Fruit fly (Drosophila melanogaster) whole organism, embryonic: ENCODE results near the gene Osi17.

Source experiments
- Blimp-1 ChIP-seq: fragments of 200-800 bp; sonication (Bioruptor generic); optimal IDR thresholded peaks from 3 replicates; lab custom pipeline; 2018; ENCODE audit warnings: missing biosample characterization, missing genetic modification characterization, mild to moderate bottlenecking, moderate library complexity, missing genetic modification reagents
- CG11504 ChIP-seq: fragments of 200-800 bp; sonication (Bioruptor generic); optimal IDR thresholded peaks from 3 replicates; lab custom pipeline; 2019; ENCODE audit warnings: missing biosample characterization, mild to moderate bottlenecking, missing genetic modification characterization, moderate library complexity
- CG11560 ChIP-seq: fragments of 200-800 bp; sonication (Bioruptor generic); IDR thresholded peaks from 3 replicates; pipeline ENCODE4 v1.3.6; 2022; ENCODE audit warnings: missing biosample characterization, missing genetic modification characterization
- CG12942 ChIP-seq: fragments of 200-800 bp; sonication (Bioruptor generic); optimal IDR thresholded peaks from 3 replicates; lab custom pipeline; 2016; ENCODE audit warnings: missing biosample characterization, missing genetic modification characterization
- CG13894 ChIP-seq: fragments of 200-800 bp; sonication (Bioruptor generic); optimal IDR thresholded peaks from 3 replicates; lab custom pipeline; 2018; ENCODE audit warnings: missing biosample characterization, mild to moderate bottlenecking, missing genetic modification characterization, moderate library complexity
- CG15269 ChIP-seq: fragments of 200-800 bp; sonication (Bioruptor generic); optimal IDR thresholded peaks from 2 replicates; lab custom pipeline; 2018; ENCODE audit warnings: missing biosample characterization, mild to moderate bottlenecking, missing genetic modification characterization, moderate library complexity
- CG1832 ChIP-seq: fragments of 200-800 bp; sonication (Bioruptor generic); optimal IDR thresholded peaks from 2 replicates; lab custom pipeline; 2017; ENCODE audit warnings: missing biosample characterization, mild to moderate bottlenecking, missing genetic modification characterization, inconsistent platforms
- CG18599 ChIP-seq: fragments of 200-800 bp; sonication (Bioruptor generic); optimal IDR thresholded peaks from 3 replicates; lab custom pipeline; 2017; ENCODE audit warnings: missing biosample characterization, missing genetic modification characterization, mild to moderate bottlenecking, moderate library complexity, missing genetic modification reagents
- CG2875 ChIP-seq: fragments of 200-800 bp; sonication (Bioruptor generic); optimal IDR thresholded peaks from 2 replicates; lab custom pipeline; 2017; ENCODE audit warnings: missing biosample characterization, mild to moderate bottlenecking, missing genetic modification characterization, missing genetic modification reagents
- CG30020 ChIP-seq: fragments of 200-800 bp; optimal IDR thresholded peaks from 2 replicates; lab custom pipeline; 2019; ENCODE audit warnings: missing biosample characterization, mild to moderate bottlenecking, missing genetic modification characterization, moderate library complexity
- CG3995 ChIP-seq: fragments of 200-800 bp; sonication (Bioruptor generic); optimal IDR thresholded peaks from 3 replicates; lab custom pipeline; 2016; ENCODE audit warnings: missing biosample characterization, missing genetic modification characterization
- CG4707 ChIP-seq: fragments of 200-800 bp; sonication (Bioruptor generic); optimal IDR thresholded peaks from 2 replicates; lab custom pipeline; 2018; ENCODE audit warnings: missing biosample characterization, mild to moderate bottlenecking, missing genetic modification characterization, moderate library complexity
- CG8281 ChIP-seq: fragments of 200-800 bp; sonication (Bioruptor generic); optimal IDR thresholded peaks from 2 replicates; lab custom pipeline; 2018; ENCODE audit warnings: missing biosample characterization, mild to moderate bottlenecking, missing genetic modification characterization, moderate library complexity
- CG9876 ChIP-seq: fragments of 200-800 bp; sonication (Bioruptor generic); optimal IDR thresholded peaks from 2 replicates; lab custom pipeline; 2016; ENCODE audit warnings: missing biosample characterization, missing genetic modification characterization
- CoRest ChIP-seq: fragments of 200-800 bp; sonication (Bioruptor generic); optimal IDR thresholded peaks from 3 replicates; lab custom pipeline; 2018; ENCODE audit warnings: missing biosample characterization, mild to moderate bottlenecking, missing genetic modification characterization, moderate library complexity
- E2f2 ChIP-seq: fragments of 200-800 bp; sonication (Bioruptor generic); IDR thresholded peaks from 2 replicates; pipeline ENCODE4 v1.3.6; 2022; ENCODE audit warnings: missing biosample characterization, missing genetic modification characterization
- NK7.1 ChIP-seq: fragments of 200-800 bp; sonication (Bioruptor generic); optimal IDR thresholded peaks from 3 replicates; lab custom pipeline; 2016; ENCODE audit warnings: missing biosample characterization, missing genetic modification characterization
- Ravus ChIP-seq: fragments of 200-800 bp; sonication (Bioruptor generic); IDR thresholded peaks from 2 replicates; pipeline ENCODE4 v1.3.6; 2022; ENCODE audit warnings: missing biosample characterization, missing genetic modification characterization
- Sox102F ChIP-seq: fragments of 200-800 bp; sonication (Bioruptor generic); optimal IDR thresholded peaks from 2 replicates; lab custom pipeline; 2018; ENCODE audit warnings: missing biosample characterization, mild to moderate bottlenecking, missing genetic modification characterization, moderate library complexity
- abd-A ChIP-seq: fragments of 200-800 bp; sonication (Bioruptor generic); optimal IDR thresholded peaks from 3 replicates; lab custom pipeline; 2019; ENCODE audit warnings: missing biosample characterization, mild to moderate bottlenecking, missing genetic modification characterization, moderate library complexity
- aop ChIP-seq: fragments of 200-800 bp; sonication (Bioruptor generic); IDR thresholded peaks from 2 replicates; pipeline ENCODE4 v1.3.6; 2022; ENCODE audit warnings: missing biosample characterization, missing genetic modification characterization
- bigmax ChIP-seq: fragments of 200-800 bp; sonication (Bioruptor generic); optimal IDR thresholded peaks from 2 replicates; lab custom pipeline; 2018; ENCODE audit warnings: missing biosample characterization, mild to moderate bottlenecking, missing genetic modification characterization
- chinmo ChIP-seq: fragments of 200-800 bp; sonication (Bioruptor generic); IDR thresholded peaks from 4 replicates; pipeline ENCODE4 v1.3.6; 2022; ENCODE audit warnings: missing biosample characterization, missing genetic modification characterization; ENCODE audit not compliant: partially characterized antibody
- ci ChIP-seq: fragments of 200-800 bp; sonication (Bioruptor generic); IDR thresholded peaks from 3 replicates; pipeline ENCODE4 v1.3.6; 2022; ENCODE audit warnings: missing biosample characterization, missing genetic modification characterization
- crol ChIP-seq: fragments of 200-800 bp; sonication (Bioruptor generic); IDR thresholded peaks from 2 replicates; pipeline ENCODE4 v1.3.6; 2022; ENCODE audit warnings: missing biosample characterization, missing genetic modification characterization
- gcm2 ChIP-seq: fragments of 200-800 bp; sonication (Bioruptor generic); optimal IDR thresholded peaks from 2 replicates; lab custom pipeline; 2016; ENCODE audit warnings: missing biosample characterization, missing genetic modification characterization
- grn ChIP-seq: fragments of 200-800 bp; sonication (Bioruptor generic); optimal IDR thresholded peaks from 3 replicates; lab custom pipeline; 2017; ENCODE audit warnings: missing biosample characterization, missing genetic modification characterization
- ham ChIP-seq: fragments of 200-800 bp; sonication (Bioruptor generic); IDR thresholded peaks from 2 replicates; pipeline ENCODE4 v1.3.6; 2022; ENCODE audit warnings: missing biosample characterization, missing genetic modification characterization
- kah ChIP-seq: fragments of 200-800 bp; sonication (Bioruptor generic); optimal IDR thresholded peaks from 2 replicates; lab custom pipeline; 2018; ENCODE audit warnings: missing biosample characterization, mild to moderate bottlenecking, missing genetic modification characterization
- kni ChIP-seq: fragments of 200-800 bp; sonication (Bioruptor generic); optimal IDR thresholded peaks from 3 replicates; lab custom pipeline; 2017; ENCODE audit warnings: mild to moderate bottlenecking, missing biosample characterization, missing genetic modification reagents, missing genetic modification characterization
- lov ChIP-seq, 2 experiments: fragments of 200-800 bp in 1 of 2; fragments of >200 bp in 1 of 2; sonication (Bioruptor generic) in 1 of 2; IDR thresholded peaks in 1 of 2; optimal IDR thresholded peaks in 1 of 2; 2 replicates in 1 of 2; 3 replicates in 1 of 2; pipeline versions ENCODE4 v1.3.6 to Lab custom; 2017 to 2022; ENCODE audit warnings: missing biosample characterization in 1 of 2, missing genetic modification characterization in 1 of 2
- mam ChIP-seq: fragments of 200-800 bp; sonication (Bioruptor generic); optimal IDR thresholded peaks from 3 replicates; lab custom pipeline; 2016; ENCODE audit warnings: missing biosample characterization, missing genetic modification characterization
- mld ChIP-seq: fragments of 200-800 bp; sonication (Bioruptor generic); IDR thresholded peaks from 3 replicates; pipeline ENCODE4 v1.3.6; 2022; ENCODE audit warnings: missing biosample characterization, missing genetic modification characterization; ENCODE audit not compliant: partially characterized antibody
- prd ChIP-seq, 3 experiments: fragments of >200 bp in 2 of 3; fragments of 200-800 bp in 1 of 3; sonication (Bioruptor generic) in 1 of 3; optimal IDR thresholded peaks in 2 of 3; IDR thresholded peaks in 1 of 3; 2 replicates in 2 of 3; 3 replicates in 1 of 3; pipeline versions ENCODE4 v1.3.6 to Lab custom; 2017 to 2022; ENCODE audit warnings: missing biosample characterization in 1 of 3, missing genetic modification characterization in 1 of 3
- sd ChIP-seq: fragments of 200-800 bp; sonication (Bioruptor generic); optimal IDR thresholded peaks from 3 replicates; lab custom pipeline; 2018; ENCODE audit warnings: missing biosample characterization, mild to moderate bottlenecking, missing genetic modification characterization, moderate library complexity
- sisA ChIP-seq: fragments of 200-800 bp; sonication (Bioruptor generic); IDR thresholded peaks from 2 replicates; pipeline ENCODE4 v1.3.6; 2022; ENCODE audit warnings: missing biosample characterization, missing genetic modification characterization
- slou ChIP-seq: fragments of 200-800 bp; sonication (Bioruptor generic); optimal IDR thresholded peaks from 3 replicates; lab custom pipeline; 2016; ENCODE audit warnings: missing biosample characterization, missing genetic modification characterization
- sob ChIP-seq: fragments of 200-800 bp; sonication (Bioruptor generic); IDR thresholded peaks from 2 replicates; pipeline ENCODE4 v1.3.6; 2022; ENCODE audit warnings: missing biosample characterization, missing genetic modification characterization

Gene Osi17

dm6 chr3R:6291437-6291836 is 20.1 kb upstream of the Osi17 start, which contains the start of gene Osi13:
TSS of gene Osi13 (plus strand) at chr3R:6291737.
- TF ChIP-seq prd (optimal IDR thresholded peaks at IDR 0.05; lab: Kevin White, UChicago) (peak in 1 of 2 experiments; percentile 3), prd (GFP tag; IDR thresholded peaks at IDR 0.05; lab: Robert Waterston, UW) (no peak), CG18599 (no peak)
- TF ChIP-seq, all 482 proteins: peak for 1

DNA sequence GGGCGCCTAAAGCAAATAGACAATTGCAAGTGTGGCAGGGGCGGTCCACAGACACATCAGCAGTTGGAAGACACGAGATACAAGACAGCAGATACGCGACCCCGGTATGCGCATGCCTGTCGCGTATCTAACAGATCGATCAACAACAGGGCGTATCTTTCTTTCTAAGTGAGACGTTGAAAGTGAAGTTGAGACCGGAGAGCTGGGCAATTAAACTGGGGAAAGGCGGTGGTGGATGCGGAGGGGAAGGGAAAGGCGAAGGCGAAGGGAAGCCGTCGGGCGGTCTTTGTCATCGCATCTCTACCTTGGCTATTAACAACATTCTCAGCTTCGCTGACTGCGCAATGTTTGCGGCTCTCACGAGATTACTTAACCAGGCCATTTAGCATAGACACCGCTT is 17.5 kb upstream of the Osi17 start:
- TF ChIP-seq sd (tag; lab: Kevin White, UChicago) = peak; percentile 44
- TF ChIP-seq kni (GFP tag; lab: Kevin White, UChicago) = peak; percentile 57
- 0 out of 3 replicates have a peak, but pooled peaks have one; percentile 7 for TF ChIP-seq CG11560 (tag; lab: Robert Waterston, UW)
- peak; percentile 74 for TF ChIP-seq grn
- TF ChIP-seq CoRest (tag; lab: Kevin White, UChicago) = no peak
- no peak for TF ChIP-seq gcm2 (GFP tag; lab: Kevin White, UChicago)
- TF ChIP-seq crol (GFP tag; lab: Robert Waterston, UW) = peak; percentile 57; the same call in 1 of the 2 replicates
- peak; percentile 86 for TF ChIP-seq Blimp-1 (GFP tag; lab: Kevin White, UChicago)

DNA sequence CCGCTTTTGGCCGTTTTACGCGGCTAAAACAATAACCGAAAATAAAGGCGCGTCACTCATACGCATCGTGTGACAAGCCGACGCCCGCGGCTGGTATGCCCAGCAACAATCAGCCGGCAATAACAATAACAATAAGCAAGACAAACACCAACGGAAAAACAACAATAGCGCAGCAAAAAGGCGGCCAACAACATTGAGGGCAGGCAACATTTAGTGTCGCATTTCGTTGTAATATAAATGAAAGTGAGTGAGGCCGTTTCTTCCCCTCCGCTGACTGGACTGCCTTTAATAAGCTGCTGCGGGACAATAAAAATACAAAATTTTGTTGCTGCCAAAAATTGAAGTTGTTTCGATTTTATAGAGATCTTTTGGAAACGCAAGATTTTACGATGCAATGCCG is 14.4 kb upstream of the Osi17 start:
- TF ChIP-seq CG3995 (GFP tag; lab: Kevin White, UChicago) = no peak
- no peak for TF ChIP-seq slou (GFP tag; lab: Kevin White, UChicago)
- no peak for TF ChIP-seq kah (GFP tag; lab: Kevin White, UChicago)
- no peak for TF ChIP-seq CG1832 (GFP tag; lab: Kevin White, UChicago)
- TF ChIP-seq E2f2 (GFP tag; lab: Robert Waterston, UW) = no peak
- TF ChIP-seq CG11504 (tag; lab: Kevin White, UChicago) = peak; percentile 53
- TF ChIP-seq Ravus (GFP tag; lab: Robert Waterston, UW) = no peak
- TF ChIP-seq mld = no peak
- TF ChIP-seq CG9876 = no peak
- TF ChIP-seq sd (tag; lab: Kevin White, UChicago) = peak; percentile 72
- no peak for TF ChIP-seq bigmax (GFP tag; lab: Kevin White, UChicago)
- no peak for TF ChIP-seq CG12942
- TF ChIP-seq CG2875 = no peak
- TF ChIP-seq CG4707 (GFP tag; lab: Kevin White, UChicago) = no peak
- TF ChIP-seq chinmo (GFP tag; lab: Robert Waterston, UW) = 0 out of 4 replicates have a peak, but pooled peaks have one; percentile 49
- TF ChIP-seq ci = peak; percentile 47; the same call in 1 of the 3 replicates
- peak; percentile 46 for TF ChIP-seq kni (GFP tag; lab: Kevin White, UChicago)
- TF ChIP-seq sisA = no peak
- peak; percentile 0 for TF ChIP-seq Sox102F
- no peak for TF ChIP-seq sob
- peak; percentile 82 for TF ChIP-seq Blimp-1 (GFP tag; lab: Kevin White, UChicago)
- TF ChIP-seq mam (GFP tag; lab: Kevin White, UChicago) = no peak
- no peak for TF ChIP-seq CG8281 (tag; lab: Kevin White, UChicago)
- no peak for TF ChIP-seq CG13894 (tag; lab: Kevin White, UChicago)
- TF ChIP-seq abd-A (tag; lab: Kevin White, UChicago) = peak; percentile 16
- TF ChIP-seq CG15269 = no peak
- no peak for TF ChIP-seq CG30020 (tag; lab: Kevin White, UChicago)
- no peak for TF ChIP-seq lov (optimal IDR thresholded peaks at IDR 0.05; lab: Kevin White, UChicago)
- TF ChIP-seq lov (GFP tag; IDR thresholded peaks at IDR 0.05; lab: Robert Waterston, UW) = no peak
- TF ChIP-seq ham (GFP tag; lab: Robert Waterston, UW) = no peak
- no peak for TF ChIP-seq aop (GFP tag; lab: Robert Waterston, UW)
- no peak for TF ChIP-seq NK7.1 (GFP tag; lab: Kevin White, UChicago)
